Worm (Caenorhabditis elegans) whole organism, L1 larva: ENCODE measurements around the gene C49F8.14.

Experiments
- C16A3.4 ChIP-seq: fragments of 150-350 bp; optimal IDR thresholded peaks from 2 replicates; lab custom pipeline; 2014; ENCODE audit warnings: missing biosample characterization, missing genetic modification characterization
- C34B4.2 ChIP-seq: sonication (generic microtip); optimal IDR thresholded peaks from 2 replicates; lab custom pipeline; 2017; ENCODE audit warnings: mild to moderate bottlenecking, missing genetic modification characterization, missing compliant biosample characterization
- F16B12.6 ChIP-seq: fragments of 150-350 bp; optimal IDR thresholded peaks from 2 replicates; lab custom pipeline; 2014; ENCODE audit warnings: missing biosample characterization, missing genetic modification characterization
- Y116A8C.19 ChIP-seq: sonication (generic microtip); optimal IDR thresholded peaks from 2 replicates; lab custom pipeline; 2016; ENCODE audit warnings: missing compliant biosample characterization, missing genetic modification characterization, borderline replicate concordance
- alr-1 ChIP-seq: fragments of 200-800 bp; sonication (Bioruptor generic); optimal IDR thresholded peaks from 2 replicates; lab custom pipeline; 2018; ENCODE audit warnings: borderline replicate concordance, mild to moderate bottlenecking, missing genetic modification characterization, missing compliant biosample characterization
- aly-2 ChIP-seq: fragments of 150-350 bp; optimal IDR thresholded peaks from 2 replicates; lab custom pipeline; 2014; ENCODE audit warnings: missing biosample characterization, missing genetic modification characterization
- blmp-1 ChIP-seq: fragments of 150-350 bp; optimal IDR thresholded peaks from 2 replicates; lab custom pipeline; 2014; ENCODE audit warnings: missing biosample characterization, missing genetic modification characterization
- ceh-90 ChIP-seq: sonication (generic microtip); optimal IDR thresholded peaks from 2 replicates; lab custom pipeline; 2016; ENCODE audit warnings: missing genetic modification characterization, missing compliant biosample characterization
- dpl-1 ChIP-seq, 3 experiments: fragments of 150-350 bp in 2 of 3; sonication (generic microtip) in 1 of 3; optimal IDR thresholded peaks; 2 replicates each; lab custom pipeline; 2014 to 2017; ENCODE audit warnings: missing biosample characterization in 3 of 3, missing genetic modification characterization in 3 of 3, missing genetic modification reagents in 3 of 3
- dsc-1 ChIP-seq: sonication (generic microtip); optimal IDR thresholded peaks from 2 replicates; lab custom pipeline; 2016; ENCODE audit warnings: mild to moderate bottlenecking, missing genetic modification characterization, missing compliant biosample characterization
- efl-1 ChIP-seq, 4 experiments: fragments of 150-350 bp; optimal IDR thresholded peaks in 3 of 4; peaks in 1 of 4; 1 replicate in 1 of 4; 2 replicates in 3 of 4; lab custom pipeline; 2014; ENCODE audit warnings: missing biosample characterization in 2 of 4, missing genetic modification characterization in 2 of 4, missing genetic modification reagents in 2 of 4
- efl-3 ChIP-seq: fragments of 200-800 bp; sonication (Bioruptor generic); optimal IDR thresholded peaks from 2 replicates; lab custom pipeline; 2018; ENCODE audit warnings: mild to moderate bottlenecking, missing genetic modification characterization, missing compliant biosample characterization
- egl-13 ChIP-seq: sonication (generic microtip); optimal IDR thresholded peaks from 2 replicates; lab custom pipeline; 2016; ENCODE audit warnings: missing genotype, missing genetic modification reagents, missing genetic modification characterization, missing compliant biosample characterization
- egl-27 ChIP-seq, 2 experiments: fragments of 150-350 bp in 1 of 2; sonication (generic microtip); optimal IDR thresholded peaks; 3 replicates each; lab custom pipeline; 2017 to 2018; ENCODE audit warnings: missing biosample characterization in 2 of 2, missing genetic modification characterization in 2 of 2, missing genetic modification reagents in 2 of 2
- elt-2 ChIP-seq: sonication (generic microtip); optimal IDR thresholded peaks from 2 replicates; lab custom pipeline; 2016; ENCODE audit warnings: missing genetic modification characterization, mild to moderate bottlenecking, inconsistent platforms, missing compliant biosample characterization, missing genetic modification reagents
- elt-3 ChIP-seq, 6 experiments: fragments of 150-350 bp in 1 of 6; sonication (generic microtip); optimal IDR thresholded peaks; 2 replicates each; lab custom pipeline; 2017 to 2018; ENCODE audit warnings: missing biosample characterization in 6 of 6, missing genetic modification characterization in 6 of 6, inconsistent platforms in 1 of 6
- ets-5 ChIP-seq: fragments of 200-800 bp; sonication (Bioruptor generic); IDR thresholded peaks from 2 replicates; pipeline ENCODE4 v1.3.6; 2022; ENCODE audit warnings: missing genetic modification characterization, missing compliant biosample characterization
- fkh-10 ChIP-seq: sonication (generic microtip); optimal IDR thresholded peaks from 2 replicates; lab custom pipeline; 2017; ENCODE audit warnings: missing biosample characterization, missing genetic modification reagents, missing genetic modification characterization
- fos-1 ChIP-seq: fragments of 150-350 bp; optimal IDR thresholded peaks from 2 replicates; lab custom pipeline; 2014; ENCODE audit warnings: missing biosample characterization, missing genetic modification characterization
- hlh-17 ChIP-seq: fragments of 200-800 bp; sonication (Bioruptor generic); optimal IDR thresholded peaks from 2 replicates; lab custom pipeline; 2018; ENCODE audit warnings: missing genetic modification characterization, mild to moderate bottlenecking, missing compliant biosample characterization, moderate library complexity, borderline replicate concordance
- hlh-4 ChIP-seq: sonication (generic microtip); optimal IDR thresholded peaks from 2 replicates; lab custom pipeline; 2016; ENCODE audit warnings: mild to moderate bottlenecking, missing genetic modification characterization, missing compliant biosample characterization
- hpl-2 ChIP-seq: fragments of 150-350 bp; optimal IDR thresholded peaks from 2 replicates; lab custom pipeline; 2014; ENCODE audit warnings: missing biosample characterization, missing genetic modification reagents, missing genetic modification characterization
- irx-1 ChIP-seq: sonication (generic microtip); optimal IDR thresholded peaks from 2 replicates; lab custom pipeline; 2016; ENCODE audit warnings: missing genetic modification characterization, missing compliant biosample characterization
- isw-1 ChIP-seq: fragments of 200-800 bp; sonication (Bioruptor generic); IDR thresholded peaks from 2 replicates; pipeline ENCODE4 v1.3.6; 2022; ENCODE audit warnings: missing genetic modification characterization, missing compliant biosample characterization
- jun-1 ChIP-seq: fragments of 150-350 bp; optimal IDR thresholded peaks from 2 replicates; lab custom pipeline; 2014; ENCODE audit warnings: missing biosample characterization, missing genetic modification reagents, missing genetic modification characterization
- lin-15B ChIP-seq: fragments of 150-350 bp; sonication (generic microtip); optimal IDR thresholded peaks from 3 replicates; lab custom pipeline; 2014; ENCODE audit warnings: missing biosample characterization, missing genetic modification characterization
- mdl-1 ChIP-seq, 2 experiments: fragments of 150-350 bp; optimal IDR thresholded peaks; 2 replicates each; lab custom pipeline; 2014 to 2017; ENCODE audit warnings: missing biosample characterization in 2 of 2, missing genetic modification characterization in 2 of 2, inconsistent platforms in 1 of 2
- mef-2 ChIP-seq: fragments of 150-350 bp; optimal IDR thresholded peaks from 2 replicates; lab custom pipeline; 2014; ENCODE audit warnings: missing biosample characterization, missing genetic modification characterization
- mep-1 ChIP-seq: fragments of 150-350 bp; optimal IDR thresholded peaks from 2 replicates; lab custom pipeline; 2014; ENCODE audit warnings: missing biosample characterization, missing genetic modification characterization
- nhr-11 ChIP-seq: fragments of 150-350 bp; optimal IDR thresholded peaks from 2 replicates; lab custom pipeline; 2014; ENCODE audit warnings: missing biosample characterization, missing genetic modification characterization
- nhr-12 ChIP-seq: sonication (generic microtip); optimal IDR thresholded peaks from 2 replicates; lab custom pipeline; 2017; ENCODE audit warnings: missing biosample characterization, missing genetic modification characterization
- nhr-19 ChIP-seq: fragments of 200-800 bp; sonication (Bioruptor generic); conservative IDR thresholded peaks from 2 replicates; pipeline ENCODE4 v1.3.6; 2022; ENCODE audit warnings: missing genetic modification characterization, missing compliant biosample characterization
- nhr-20 ChIP-seq: sonication (generic microtip); optimal IDR thresholded peaks from 2 replicates; lab custom pipeline; 2016; ENCODE audit warnings: mild to moderate bottlenecking, missing genetic modification characterization, missing compliant biosample characterization
- nhr-237 ChIP-seq: fragments of 150-350 bp; optimal IDR thresholded peaks from 2 replicates; lab custom pipeline; 2014; ENCODE audit warnings: missing biosample characterization, missing genetic modification characterization
- nhr-28 ChIP-seq: fragments of 150-350 bp; optimal IDR thresholded peaks from 2 replicates; lab custom pipeline; 2014; ENCODE audit warnings: missing biosample characterization, missing genetic modification characterization
- nhr-71 ChIP-seq: sonication (generic microtip); optimal IDR thresholded peaks from 2 replicates; lab custom pipeline; 2016; ENCODE audit warnings: mild to moderate bottlenecking, missing genetic modification characterization, moderate library complexity, missing compliant biosample characterization
- nhr-76 ChIP-seq: sonication (generic microtip); optimal IDR thresholded peaks from 2 replicates; lab custom pipeline; 2017; ENCODE audit warnings: missing biosample characterization, missing genetic modification characterization
- nhr-84 ChIP-seq: sonication (generic microtip); optimal IDR thresholded peaks from 2 replicates; lab custom pipeline; 2017; ENCODE audit warnings: missing biosample characterization, missing genetic modification characterization
- nhr-85 ChIP-seq: sonication (generic microtip); peaks from one replicate; lab custom pipeline; 2016; ENCODE audit warnings: missing genetic modification characterization, inconsistent platforms, missing compliant biosample characterization
- nhr-90 ChIP-seq: sonication (generic microtip); optimal IDR thresholded peaks from 2 replicates; lab custom pipeline; 2016; ENCODE audit warnings: mild to moderate bottlenecking, missing genetic modification characterization, missing compliant biosample characterization; ENCODE audit not compliant: poor library complexity
- pqm-1 ChIP-seq: sonication (generic microtip); optimal IDR thresholded peaks from 3 replicates; lab custom pipeline; 2017; ENCODE audit warnings: missing biosample characterization, missing genetic modification characterization
- rnt-1 ChIP-seq: sonication (generic microtip); optimal IDR thresholded peaks from 2 replicates; lab custom pipeline; 2016; ENCODE audit warnings: mild to moderate bottlenecking, missing genetic modification characterization, moderate library complexity, missing compliant biosample characterization
- snu-23 ChIP-seq: sonication (generic microtip); optimal IDR thresholded peaks from 2 replicates; lab custom pipeline; 2016; ENCODE audit warnings: missing genetic modification characterization, missing compliant biosample characterization
- swsn-7 ChIP-seq: sonication (generic microtip); optimal IDR thresholded peaks from 2 replicates; lab custom pipeline; 2016; ENCODE audit warnings: missing genetic modification characterization, missing compliant biosample characterization
- tbx-2 ChIP-seq: sonication (generic microtip); optimal IDR thresholded peaks from 2 replicates; lab custom pipeline; 2016; ENCODE audit warnings: missing genetic modification characterization, missing compliant biosample characterization
- tlp-1 ChIP-seq: fragments of 150-350 bp; optimal IDR thresholded peaks from 2 replicates; lab custom pipeline; 2014; ENCODE audit warnings: missing biosample characterization, missing genetic modification characterization
- unc-130 ChIP-seq: fragments of 150-350 bp; optimal IDR thresholded peaks from 2 replicates; lab custom pipeline; 2017; ENCODE audit warnings: missing biosample characterization, missing genetic modification characterization, inconsistent platforms
- unc-30 ChIP-seq: sonication (generic microtip); optimal IDR thresholded peaks from 2 replicates; lab custom pipeline; 2017; ENCODE audit warnings: missing biosample characterization, missing genetic modification characterization
- unc-62 ChIP-seq: fragments of 150-350 bp; optimal IDR thresholded peaks from 2 replicates; lab custom pipeline; 2014; ENCODE audit warnings: missing biosample characterization, missing genetic modification reagents, missing genetic modification characterization
- unc-86 ChIP-seq: sonication (generic microtip); optimal IDR thresholded peaks from 2 replicates; lab custom pipeline; 2016; ENCODE audit warnings: missing genetic modification characterization, missing compliant biosample characterization
- zag-1 ChIP-seq: fragments of 150-350 bp; optimal IDR thresholded peaks from 2 replicates; lab custom pipeline; 2014; ENCODE audit warnings: missing biosample characterization, missing genetic modification characterization
- zip-4 ChIP-seq: fragments of 200-800 bp; sonication (Bioruptor generic); optimal IDR thresholded peaks from 2 replicates; lab custom pipeline; 2018; ENCODE audit warnings: mild to moderate bottlenecking, missing genetic modification characterization, moderate library complexity, missing compliant biosample characterization
- ztf-11 ChIP-seq, 2 experiments: sonication (generic microtip); optimal IDR thresholded peaks; 2 replicates each; lab custom pipeline; 2016 to 2017; ENCODE audit warnings: missing genetic modification characterization in 2 of 2, missing biosample characterization in 1 of 2, missing compliant biosample characterization in 1 of 2
- ztf-4 ChIP-seq: fragments of 150-350 bp; optimal IDR thresholded peaks from 2 replicates; lab custom pipeline; 2014; ENCODE audit warnings: missing biosample characterization, missing genetic modification characterization

The C49F8.14 gene

DNA sequence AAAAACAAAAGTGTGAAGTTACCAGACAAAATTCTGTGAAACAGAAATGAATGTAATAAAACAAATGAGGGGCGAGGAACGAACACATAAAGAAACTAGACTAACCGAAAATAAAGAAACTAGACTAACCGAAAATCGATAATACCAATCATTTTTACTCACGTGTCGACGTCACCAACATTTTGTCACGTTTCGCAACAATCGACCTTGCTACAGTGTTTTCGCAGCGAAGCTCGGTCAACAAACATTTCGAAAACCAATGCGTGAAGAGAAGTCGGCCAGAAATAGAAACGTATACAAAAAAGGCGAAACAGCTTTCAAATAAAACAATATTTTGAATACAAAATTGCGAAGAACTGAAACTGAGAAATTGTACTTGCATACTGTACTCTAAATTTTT lies 9.8 kb downstream of the C49F8.14 start:
- TF ChIP-seq efl-3 (GFP tag; lab: Kevin White, UChicago) (no peak), snu-23 (GFP tag; lab: Kevin White, UChicago) (peak; percentile 42), aly-2 (tag; lab: Kevin White, UChicago) (no peak), F16B12.6 (tag; lab: Kevin White, UChicago) (no peak), rnt-1 (tag; lab: Kevin White, UChicago) (no peak), ztf-4 (tag; lab: Kevin White, UChicago) (no peak), nhr-85 (tag; lab: Kevin White, UChicago) (no peak), hpl-2 (no peak), blmp-1 (tag; lab: Kevin White, UChicago) (peak; percentile 15), nhr-84 (tag; lab: Kevin White, UChicago) (no peak), nhr-20 (peak; percentile 78), tbx-2 (no peak), swsn-7 (tag; lab: Kevin White, UChicago) (no peak), Y116A8C.19 (no peak), egl-27 (tag; optimal IDR thresholded peaks at IDR 0.05; lab: Kevin White, UChicago) (no peak), egl-13 (tag; lab: Kevin White, UChicago) (no peak), jun-1 (tag; lab: Kevin White, UChicago) (no peak), nhr-237 (tag; lab: Kevin White, UChicago) (no peak), zip-4 (GFP tag; lab: Kevin White, UChicago) (no peak), elt-2 (tag; lab: Kevin White, UChicago) (no peak), nhr-76 (no peak), unc-62 (no peak), hlh-17 (no peak), unc-130 (tag; lab: Kevin White, UChicago) (no peak), nhr-90 (tag; lab: Kevin White, UChicago) (no peak), lin-15B (no peak), isw-1 (GFP tag; lab: Robert Waterston, UW) (no peak), nhr-71 (tag; lab: Kevin White, UChicago) (peak; percentile 36), fkh-10 (no peak), C16A3.4 (tag; lab: Kevin White, UChicago) (no peak), fos-1 (no peak), irx-1 (tag; lab: Kevin White, UChicago) (no peak), nhr-19 (GFP tag; lab: Robert Waterston, UW) (0 out of 2 replicates have a peak, but pooled peaks have one; percentile 8), nhr-11 (no peak), unc-30 (tag; lab: Kevin White, UChicago) (no peak), ztf-11 (tag; optimal IDR thresholded peaks at IDR 0.05; lab: Kevin White, UChicago) (no peak), nhr-28 (no peak), ets-5 (GFP tag; lab: Robert Waterston, UW) (no peak), dsc-1 (tag; lab: Kevin White, UChicago) (no peak), pqm-1 (tag; lab: Kevin White, UChicago) (no peak), nhr-12 (tag; lab: Kevin White, UChicago) (no peak), ceh-90 (tag; lab: Kevin White, UChicago) (no peak), tlp-1 (no peak), dpl-1 (GFP tag; optimal IDR thresholded peaks at IDR 0.05; lab: Kevin White, UChicago) (no peak), mep-1 (no peak), mef-2 (tag; lab: Kevin White, UChicago) (no peak), C34B4.2 (tag; lab: Kevin White, UChicago) (no peak), hlh-4 (tag; lab: Kevin White, UChicago) (no peak), mdl-1 (tag; optimal IDR thresholded peaks at IDR 0.05; lab: Kevin White, UChicago) (peak in 1 of 2 experiments; percentile 70), elt-3 (tag; optimal IDR thresholded peaks at IDR 0.05; lab: Kevin White, UChicago) (peak in 1 of 6 experiments; percentile 44), unc-86 (tag; lab: Kevin White, UChicago) (no peak), zag-1 (tag; lab: Kevin White, UChicago) (no peak), alr-1 (tag; lab: Kevin White, UChicago) (no peak), efl-1 (optimal IDR thresholded peaks at IDR 0.05; lab: Kevin White, UChicago) (no peak), efl-1 (GFP tag; optimal IDR thresholded peaks at IDR 0.05 in 1 of 2; lab: Kevin White, UChicago) (peak in 1 of 2 experiments; percentile 56)
